Worm (Caenorhabditis elegans): ENCODE measurements around the gene ZK370.4.

ZK370.4 gene

DNA sequence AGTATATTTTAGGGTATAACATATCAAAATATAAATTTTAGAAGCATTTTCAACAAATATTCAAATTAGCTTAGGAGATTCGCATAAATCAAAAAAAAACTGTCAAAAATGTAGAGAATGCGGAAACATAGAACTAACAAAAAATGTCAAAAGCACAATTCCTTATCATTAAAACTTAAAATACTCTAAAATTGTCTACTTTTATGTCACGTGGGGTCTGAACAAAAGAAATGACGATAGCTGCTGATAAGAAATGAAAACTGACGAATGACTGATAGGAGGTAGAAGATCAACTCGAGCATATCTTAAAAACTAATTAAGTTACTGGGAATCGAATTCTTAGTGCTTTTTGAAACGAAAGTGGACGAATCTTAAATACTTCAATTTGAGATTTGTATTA, 2.5 kb upstream of the ZK370.4 start:
- TF ChIP-seq nhr-12 (tag; optimal IDR thresholded peaks at IDR 0.05), result no peak
- no peak for TF ChIP-seq ham-2 (GFP tag; optimal IDR thresholded peaks at IDR 0.05)
- no peak for TF ChIP-seq drap-1 (GFP tag; optimal IDR thresholded peaks at IDR 0.05)
- no peak for TF ChIP-seq unc-62 (GFP tag; optimal IDR thresholded peaks at IDR 0.05)
- TF ChIP-seq lsy-2 (tag; optimal IDR thresholded peaks at IDR 0.05), result no peak
- no peak for TF ChIP-seq ceh-43 (GFP tag; optimal IDR thresholded peaks at IDR 0.05)
- no peak for TF ChIP-seq nhr-76 (tag; optimal IDR thresholded peaks at IDR 0.05)
- no peak for TF ChIP-seq unc-39 (tag; optimal IDR thresholded peaks at IDR 0.05)
- no peak for TF ChIP-seq nhr-2 (tag; optimal IDR thresholded peaks at IDR 0.05)
- no peak for TF ChIP-seq unc-120 (tag; optimal IDR thresholded peaks at IDR 0.05; ENCODE audit: poor library complexity, severe bottlenecking)
- TF ChIP-seq snpc-4 (tag; optimal IDR thresholded peaks at IDR 0.05), result no peak
- TF ChIP-seq ztf-11 (tag; optimal IDR thresholded peaks at IDR 0.05), result no peak
- no peak for TF ChIP-seq ces-1 (GFP tag; optimal IDR thresholded peaks at IDR 0.05)
- TF ChIP-seq blmp-1 (tag; optimal IDR thresholded peaks at IDR 0.05), result no peak
- TF ChIP-seq elt-1 (tag; optimal IDR thresholded peaks at IDR 0.05; ENCODE audit: borderline replicate concordance, insufficient read depth), result no peak
- TF ChIP-seq pha-4 (tag; optimal IDR thresholded peaks at IDR 0.05), result no peak
- TF ChIP-seq hlh-1 (tag; optimal IDR thresholded peaks at IDR 0.05), result no peak

DNA sequence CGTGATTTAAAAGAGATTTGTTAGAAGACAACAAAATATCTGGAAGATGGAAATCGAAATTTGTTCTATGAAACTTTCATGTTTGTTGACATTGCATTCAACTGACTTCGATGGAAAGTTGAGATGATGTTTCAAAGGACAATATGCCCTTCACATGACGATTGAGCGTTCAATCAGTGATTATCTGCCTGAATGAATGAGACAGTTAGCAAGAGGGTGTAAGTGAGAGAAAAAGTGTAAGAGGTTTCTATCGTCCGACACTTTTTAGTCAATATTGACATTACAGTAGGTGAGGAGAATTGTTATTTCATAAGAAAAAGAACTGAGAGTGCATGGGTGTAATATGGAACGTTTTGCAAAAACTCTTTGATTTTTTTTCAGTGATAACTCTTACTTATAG, 2.0 kb upstream of the ZK370.4 start:
- peak; percentile 87 for TF ChIP-seq pha-4 (tag; optimal IDR thresholded peaks at IDR 0.05)
- TF ChIP-seq tbx-8 (GFP tag; optimal IDR thresholded peaks at IDR 0.05), result no peak

DNA sequence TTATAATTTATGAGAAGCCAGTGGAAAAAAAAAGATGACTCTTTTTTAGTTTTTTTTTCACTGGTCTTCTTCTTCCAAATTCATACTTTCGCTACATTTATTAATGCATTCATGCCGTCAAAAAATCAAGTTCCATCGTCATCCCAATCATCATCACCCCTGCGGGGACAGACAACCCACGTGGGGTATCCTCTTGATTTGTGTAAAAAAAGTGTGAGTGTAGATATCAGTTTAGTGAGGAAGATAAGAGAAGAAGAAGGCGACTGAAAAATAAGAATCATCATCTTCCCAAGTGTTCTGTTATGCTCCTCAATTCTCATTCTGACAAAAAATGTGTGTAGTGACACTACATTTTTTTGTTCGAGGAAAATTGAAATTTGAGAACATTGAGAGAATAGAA, 763 bp upstream of the ZK370.4 start:
- TF ChIP-seq blmp-1 (tag; optimal IDR thresholded peaks at IDR 0.05) (no peak), lsy-2 (tag; optimal IDR thresholded peaks at IDR 0.05) (no peak), mep-1 (tag; optimal IDR thresholded peaks at IDR 0.05) (no peak)

DNA sequence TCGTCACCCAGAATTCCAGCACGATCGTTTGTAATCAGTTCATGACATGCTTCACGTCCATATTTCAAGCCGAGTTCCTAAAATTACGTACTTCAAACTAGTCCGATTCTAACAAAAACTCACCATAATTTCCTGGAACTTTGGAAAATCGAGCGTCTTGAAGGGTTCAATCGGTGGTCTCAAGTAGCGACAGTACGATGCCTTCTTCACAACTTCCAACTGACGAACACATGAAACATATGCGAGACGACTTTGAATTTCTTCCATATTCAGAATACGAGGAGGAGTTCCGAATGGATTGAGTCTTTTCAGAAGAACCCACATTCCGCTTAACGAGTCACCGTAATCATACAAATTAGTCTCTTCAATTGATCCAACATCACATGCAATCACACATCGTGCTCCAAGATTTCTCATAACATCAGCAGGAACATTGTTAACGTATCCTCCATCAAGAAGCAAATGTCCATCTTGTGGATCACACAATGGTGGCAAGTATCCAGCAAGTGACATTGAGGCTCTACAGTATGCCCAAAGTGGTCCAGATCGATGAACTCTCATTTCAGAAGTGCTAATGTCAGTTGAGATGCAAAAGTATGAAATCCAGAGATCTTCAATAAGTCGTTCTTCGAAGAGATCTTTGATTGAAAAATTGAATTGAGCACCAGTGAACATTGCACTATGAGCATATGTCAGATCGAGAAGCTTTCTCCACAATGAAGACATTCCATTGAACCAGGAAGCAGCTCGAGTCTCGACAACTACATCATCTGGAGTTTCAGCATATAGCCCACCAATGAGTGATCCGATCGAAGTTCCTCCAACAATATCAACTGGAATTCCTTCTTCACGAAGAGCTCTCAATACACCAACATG, 5.0 kb downstream of the ZK370.4 start:
- TF ChIP-seq sptf-1 (tag; optimal IDR thresholded peaks at IDR 0.05) (no peak), zip-8 (tag; optimal IDR thresholded peaks at IDR 0.05) (no peak), hlh-1 (tag; optimal IDR thresholded peaks at IDR 0.05) (no peak), mls-2 (tag; optimal IDR thresholded peaks at IDR 0.05) (no peak), nhr-12 (tag; optimal IDR thresholded peaks at IDR 0.05) (no peak), blmp-1 (tag; optimal IDR thresholded peaks at IDR 0.05) (no peak), pha-4 (tag; optimal IDR thresholded peaks at IDR 0.05) (no peak), mep-1 (tag; optimal IDR thresholded peaks at IDR 0.05) (no peak)

DNA sequence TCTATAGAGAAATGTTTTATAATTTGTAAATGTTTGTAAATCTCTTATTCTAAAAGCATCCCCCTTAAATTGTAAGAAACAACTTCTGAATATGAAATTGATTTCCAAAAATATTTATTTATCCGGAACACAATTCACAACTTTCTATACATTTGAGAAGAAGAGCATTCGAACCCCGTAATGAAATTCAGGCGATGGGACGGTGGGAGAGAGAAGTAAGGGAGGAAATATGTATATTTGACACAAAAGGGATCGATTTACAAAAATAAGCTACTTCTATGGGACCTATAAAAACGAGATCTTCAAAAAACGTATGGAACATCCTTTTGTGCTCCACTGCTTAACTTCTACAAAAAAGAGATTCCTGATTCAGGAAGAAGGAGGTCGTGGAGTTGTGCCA, 6.0 kb downstream of the ZK370.4 start:
- no peak for TF ChIP-seq sem-2 (GFP tag; optimal IDR thresholded peaks at IDR 0.05)
- TF ChIP-seq bed-3 (GFP tag; optimal IDR thresholded peaks at IDR 0.05), result no peak
- no peak for TF ChIP-seq nhr-2 (tag; optimal IDR thresholded peaks at IDR 0.05)
- TF ChIP-seq nhr-237 (tag; optimal IDR thresholded peaks at IDR 0.05), result no peak
- no peak for TF ChIP-seq hlh-1 (tag; optimal IDR thresholded peaks at IDR 0.05)
- TF ChIP-seq sptf-1 (tag; optimal IDR thresholded peaks at IDR 0.05), result no peak
- no peak for TF ChIP-seq blmp-1 (tag; optimal IDR thresholded peaks at IDR 0.05)
- no peak for TF ChIP-seq elt-1 (tag; optimal IDR thresholded peaks at IDR 0.05; ENCODE audit: borderline replicate concordance, insufficient read depth)
- TF ChIP-seq ceh-39 (tag; optimal IDR thresholded peaks at IDR 0.05), result no peak
- no peak for TF ChIP-seq nhr-12 (tag; optimal IDR thresholded peaks at IDR 0.05)
- TF ChIP-seq lin-13 (tag; optimal IDR thresholded peaks at IDR 0.05), result no peak
- no peak for TF ChIP-seq unc-62 (GFP tag; optimal IDR thresholded peaks at IDR 0.05)
- TF ChIP-seq mls-2 (tag; optimal IDR thresholded peaks at IDR 0.05), result no peak
- no peak for TF ChIP-seq M03D4.4 (tag; optimal IDR thresholded peaks at IDR 0.05)
- TF ChIP-seq cnd-1 (tag; optimal IDR thresholded peaks at IDR 0.05), result no peak
- TF ChIP-seq pha-4 (tag; optimal IDR thresholded peaks at IDR 0.05), result no peak
- TF ChIP-seq drap-1 (GFP tag; optimal IDR thresholded peaks at IDR 0.05), result no peak
- TF ChIP-seq lsy-2 (tag; optimal IDR thresholded peaks at IDR 0.05), result no peak
- TF ChIP-seq zip-8 (tag; optimal IDR thresholded peaks at IDR 0.05), result no peak

Measured in whole organism, mixed stage, embryonic.